2 fruit fly cellular contexts compared by ENCODE assay signal in the genomic region with DNA sequence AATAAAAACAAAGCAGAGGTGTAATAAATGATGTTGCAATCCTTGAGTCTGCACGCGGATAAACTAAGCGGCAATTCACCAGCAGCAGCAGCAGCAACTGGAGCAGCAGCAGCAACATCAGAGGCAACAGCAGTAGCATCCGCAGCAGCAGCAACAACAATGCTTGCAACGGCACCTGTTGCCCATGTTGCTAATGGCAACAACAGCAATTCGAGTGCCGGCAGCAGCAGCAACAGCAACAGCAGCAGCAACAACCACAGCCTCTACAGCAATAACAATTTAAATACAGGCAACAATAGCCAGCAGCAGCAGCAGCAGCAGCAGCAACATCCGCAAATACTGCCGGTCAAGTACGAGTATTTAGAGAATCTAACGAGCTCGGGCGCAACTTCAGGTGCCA.
TF ChIP-seq lines count a peak whose summit lies in the region.

No protein-coding gene starts in this region.

- no peak for TF ChIP-seq CTCF in whole organism, embryonic (GFP tag; optimal IDR thresholded peaks at IDR 0.05; lab: Kevin White, UChicago)

TF ChIP-seq in whole organism, embryonic, 481 proteins besides CTCF, POLR2A, EP300 and RAD21:
- TF ChIP-seq CG13287 (GFP tag; IDR thresholded peaks at IDR 0.05; lab: Robert Waterston, UW; ENCODE audit: partially characterized antibody) (no peak), Ets65A (GFP tag; lab: Kevin White, UChicago) (peak; percentile 49)

TF ChIP-seq in whole organism, wandering third instar larva, 38 proteins besides CTCF, POLR2A, EP300 and RAD21:
- TF ChIP-seq Dfd (GFP tag; optimal IDR thresholded peaks at IDR 0.05; lab: Kevin White, UChicago), result peak; percentile 97
- TF ChIP-seq sv (GFP tag; optimal IDR thresholded peaks at IDR 0.05; lab: Kevin White, UChicago), result no peak
- no peak for TF ChIP-seq br (GFP tag; optimal IDR thresholded peaks at IDR 0.05; lab: Kevin White, UChicago)
- TF ChIP-seq rgr (GFP tag; optimal IDR thresholded peaks at IDR 0.05; lab: Kevin White, UChicago), result no peak
TF ChIP-seq in whole organism, wandering third instar larva: peak in this region for 1.

Comparison
In these comparisons a context has a peak if more than half of its experiments do, and no peak if none do; other contexts are left out.
1. Of the 10 proteins assayed by ChIP-seq in both whole organism, embryonic and whole organism, wandering third instar larva: peak only in whole organism, embryonic: none; only in whole organism, wandering third instar larva: Dfd; in both: none; in neither: 9.